Worm (Caenorhabditis elegans) whole organism, mixed stage, embryonic: ENCODE measurements around the gene T10B9.14.

ENCODE experiments used
- M03D4.4 ChIP-seq: sonication (generic microtip); optimal IDR thresholded peaks from 2 replicates; lab custom pipeline; 2017; ENCODE audit warnings: mild to moderate bottlenecking, missing genetic modification characterization, missing compliant biosample characterization
- ceh-43 ChIP-seq: fragments of 200-800 bp; sonication (Bioruptor generic); optimal IDR thresholded peaks from 2 replicates; lab custom pipeline; 2018; ENCODE audit warnings: mild to moderate bottlenecking, missing genetic modification characterization, moderate library complexity, missing compliant biosample characterization
- ceh-83 ChIP-seq: fragments of 200-800 bp; sonication (Bioruptor generic); optimal IDR thresholded peaks from 2 replicates; lab custom pipeline; 2018; ENCODE audit warnings: mild to moderate bottlenecking, missing genetic modification characterization, missing compliant biosample characterization
- cnd-1 ChIP-seq: fragments of 200-800 bp; sonication (Bioruptor generic); optimal IDR thresholded peaks from 2 replicates; lab custom pipeline; 2018; ENCODE audit warnings: mild to moderate bottlenecking, missing genetic modification characterization, missing compliant biosample characterization
- drap-1 ChIP-seq: fragments of 200-800 bp; sonication (Bioruptor generic); optimal IDR thresholded peaks from 3 replicates; lab custom pipeline; 2018; ENCODE audit warnings: mild to moderate bottlenecking, missing genetic modification characterization, missing compliant biosample characterization
- ham-2 ChIP-seq: fragments of 200-800 bp; sonication (Bioruptor generic); optimal IDR thresholded peaks from 2 replicates; lab custom pipeline; 2018; ENCODE audit warnings: mild to moderate bottlenecking, missing genetic modification characterization, missing compliant biosample characterization
- lin-32 ChIP-seq: fragments of 200-800 bp; sonication (Bioruptor generic); optimal IDR thresholded peaks from 2 replicates; lab custom pipeline; 2018; ENCODE audit warnings: mild to moderate bottlenecking, missing genetic modification characterization, missing compliant biosample characterization
- lsy-2 ChIP-seq: fragments of 150-350 bp; optimal IDR thresholded peaks from 2 replicates; lab custom pipeline; 2014; ENCODE audit warnings: missing biosample characterization, missing genetic modification characterization
- sem-2 ChIP-seq: fragments of 200-800 bp; sonication (Bioruptor generic); optimal IDR thresholded peaks from 2 replicates; lab custom pipeline; 2018; ENCODE audit warnings: mild to moderate bottlenecking, missing genetic modification characterization, missing compliant biosample characterization
- ztf-11 ChIP-seq: fragments of 150-350 bp; optimal IDR thresholded peaks from 2 replicates; lab custom pipeline; 2014; ENCODE audit warnings: missing biosample characterization, missing genetic modification characterization

T10B9.14 gene

ce11 chrII:9738820-9739219 lies 43.4 kb downstream of the T10B9.14 start:
- TF ChIP-seq drap-1 (GFP tag; lab: Kevin White, UChicago) (no peak), lsy-2 (no peak), sem-2 (GFP tag; lab: Kevin White, UChicago) (no peak), ceh-43 (GFP tag; lab: Kevin White, UChicago) (no peak), ham-2 (GFP tag; lab: Kevin White, UChicago) (no peak), M03D4.4 (tag; lab: Kevin White, UChicago) (no peak), cnd-1 (tag; lab: Kevin White, UChicago) (no peak), ceh-83 (GFP tag; lab: Kevin White, UChicago) (no peak), ztf-11 (tag; lab: Kevin White, UChicago) (no peak), lin-32 (GFP tag; lab: Kevin White, UChicago) (no peak)

DNA sequence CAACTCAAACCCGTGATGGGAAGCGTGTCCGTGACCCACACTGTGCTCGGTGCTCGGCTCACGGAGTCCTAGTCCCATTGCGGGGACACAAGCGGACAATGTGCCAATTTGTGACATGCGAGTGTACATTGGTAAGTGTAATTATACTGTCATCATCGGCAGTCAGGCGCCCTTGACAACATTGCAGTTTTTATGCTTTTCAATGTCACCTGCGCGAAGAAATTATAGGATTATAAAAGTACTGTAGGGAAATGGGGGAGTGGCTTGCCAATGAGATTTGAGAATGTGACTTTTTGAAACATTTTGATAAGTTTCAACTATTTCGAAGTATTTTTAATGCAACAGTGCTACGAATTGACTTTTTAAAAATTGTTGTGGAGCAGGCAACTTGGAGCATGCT lies 46.5 kb downstream of the T10B9.14 start:
- TF ChIP-seq drap-1 (GFP tag; lab: Kevin White, UChicago) (no peak), ceh-83 (GFP tag; lab: Kevin White, UChicago) (peak; percentile 5), lsy-2 (peak; percentile 41)
- TF ChIP-seq, all 35 proteins: peak for 2
